Worm (Caenorhabditis elegans): ENCODE results near the gene ZC250.4.

The ZC250.4 gene

DNA sequence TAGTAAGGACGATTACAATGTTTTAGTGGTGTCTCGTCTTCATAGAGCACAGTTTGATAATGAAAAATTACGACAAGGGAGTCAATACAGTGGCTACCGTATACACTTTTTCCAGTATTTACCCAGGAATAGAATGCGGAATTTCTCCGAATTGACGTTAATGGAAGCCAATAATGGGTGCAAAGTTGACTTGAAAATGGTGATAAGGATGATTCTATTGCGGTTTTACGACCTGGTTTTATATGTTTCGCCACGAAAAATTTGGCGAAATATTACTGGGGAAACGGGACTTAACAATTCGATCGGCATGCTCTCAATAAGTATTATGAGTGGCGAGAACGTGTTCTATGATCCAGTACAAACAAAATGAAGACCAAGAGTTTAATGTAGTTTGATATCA is 7.0 kb upstream of the ZC250.4 start:
- TF ChIP-seq ama-1 (optimal IDR thresholded peaks at IDR 0.05) (no peak), tbx-2 (tag; optimal IDR thresholded peaks at IDR 0.05) (no peak), pqm-1 (tag; optimal IDR thresholded peaks at IDR 0.05) (peak; percentile 22), elt-2 (tag; optimal IDR thresholded peaks at IDR 0.05) (peak; percentile 56), lin-14 (GFP tag; optimal IDR thresholded peaks at IDR 0.05) (no peak), unc-130 (tag; optimal IDR thresholded peaks at IDR 0.05) (no peak), tlp-1 (tag; optimal IDR thresholded peaks at IDR 0.05) (no peak), fkh-8 (tag; optimal IDR thresholded peaks at IDR 0.05) (no peak), lsy-2 (tag; optimal IDR thresholded peaks at IDR 0.05) (no peak), nhr-19 (GFP tag; conservative IDR thresholded peaks at IDR 0.05) (no peak), xbp-1 (tag; optimal IDR thresholded peaks at IDR 0.05) (no peak)

DNA sequence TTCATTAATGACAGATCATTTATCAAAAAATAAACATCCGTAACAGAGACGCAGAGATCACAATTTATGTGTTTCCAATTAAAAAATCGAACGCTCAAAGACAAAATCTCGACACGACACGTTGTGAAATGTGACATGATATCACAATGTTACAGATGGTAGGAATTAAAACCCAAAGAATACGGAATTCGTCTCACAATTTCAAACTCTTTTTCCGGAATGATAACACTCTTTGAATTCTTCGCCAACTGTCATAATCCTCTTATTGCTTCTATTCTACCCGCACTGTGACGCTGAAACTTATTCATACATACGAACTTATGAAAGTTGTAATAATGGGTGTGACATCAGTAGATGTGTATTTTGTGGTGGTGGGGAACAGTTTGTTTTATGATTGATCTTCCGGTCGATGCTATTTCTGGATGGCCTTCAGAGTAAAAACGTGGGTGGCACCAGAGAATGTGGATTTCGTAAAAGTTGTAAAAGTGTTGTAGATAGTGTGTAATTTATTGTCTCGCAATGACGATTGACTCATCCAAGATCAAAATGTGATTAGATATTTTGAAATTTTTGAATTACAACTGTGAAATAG is 3.6 kb upstream of the ZC250.4 start:
- peak; percentile 64 for TF ChIP-seq elt-2 (tag; optimal IDR thresholded peaks at IDR 0.05)
- no peak for TF ChIP-seq skn-1 (tag; optimal IDR thresholded peaks at IDR 0.05)
- TF ChIP-seq nhr-20 (tag; optimal IDR thresholded peaks at IDR 0.05), result no peak
- no peak for TF ChIP-seq nhr-76 (tag; optimal IDR thresholded peaks at IDR 0.05)
- TF ChIP-seq lin-35 (GFP tag; optimal IDR thresholded peaks at IDR 0.05), result peak in 1 of 2 experiments; percentile 3
- TF ChIP-seq lir-3 (tag; optimal IDR thresholded peaks at IDR 0.05; ENCODE audit: poor library complexity), result no peak
- no peak for TF ChIP-seq C04F5.9 (tag; optimal IDR thresholded peaks at IDR 0.05)
- no peak for TF ChIP-seq egl-13 (tag; optimal IDR thresholded peaks at IDR 0.05)

DNA sequence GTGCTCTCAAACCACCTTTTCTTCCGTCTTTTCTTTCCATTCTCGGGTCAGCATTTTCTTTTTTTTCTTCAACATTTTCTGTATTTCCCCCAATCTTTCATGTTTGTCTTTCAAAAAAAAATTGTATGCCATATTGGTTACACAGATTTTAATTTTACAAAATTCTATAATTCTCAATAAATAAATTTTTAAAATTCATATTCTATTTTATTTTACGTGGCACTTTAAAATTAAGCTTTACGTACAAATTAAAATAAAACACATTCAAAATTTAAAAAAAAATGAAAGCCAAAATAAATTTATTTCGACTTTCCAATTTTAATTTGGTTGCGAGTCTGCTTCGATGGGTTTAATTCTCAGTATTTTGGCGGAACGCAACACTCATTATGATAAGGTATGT is 7.5 kb downstream of the ZC250.4 start, which contains the start of gene ZC250.5:
ZC250.5 (plus strand) TSS at position 301 of the 400 bp plus-strand sequence.
- no peak for TF ChIP-seq snu-23 (GFP tag; optimal IDR thresholded peaks at IDR 0.05)
- no peak for TF ChIP-seq ama-1 (optimal IDR thresholded peaks at IDR 0.05)
- TF ChIP-seq nhr-90 (tag; optimal IDR thresholded peaks at IDR 0.05; ENCODE audit: poor library complexity), result no peak
- TF ChIP-seq pax-3 (tag; optimal IDR thresholded peaks at IDR 0.05), result no peak
- TF ChIP-seq nhr-84 (tag; optimal IDR thresholded peaks at IDR 0.05), result no peak
- TF ChIP-seq hlh-17 (GFP tag; optimal IDR thresholded peaks at IDR 0.05; ENCODE audit: borderline replicate concordance), result no peak
- TF ChIP-seq tbx-2 (tag; optimal IDR thresholded peaks at IDR 0.05), result no peak
- no peak for TF ChIP-seq C16A3.4 (tag; optimal IDR thresholded peaks at IDR 0.05)
- TF ChIP-seq nhr-28 (tag; optimal IDR thresholded peaks at IDR 0.05), result no peak

DNA sequence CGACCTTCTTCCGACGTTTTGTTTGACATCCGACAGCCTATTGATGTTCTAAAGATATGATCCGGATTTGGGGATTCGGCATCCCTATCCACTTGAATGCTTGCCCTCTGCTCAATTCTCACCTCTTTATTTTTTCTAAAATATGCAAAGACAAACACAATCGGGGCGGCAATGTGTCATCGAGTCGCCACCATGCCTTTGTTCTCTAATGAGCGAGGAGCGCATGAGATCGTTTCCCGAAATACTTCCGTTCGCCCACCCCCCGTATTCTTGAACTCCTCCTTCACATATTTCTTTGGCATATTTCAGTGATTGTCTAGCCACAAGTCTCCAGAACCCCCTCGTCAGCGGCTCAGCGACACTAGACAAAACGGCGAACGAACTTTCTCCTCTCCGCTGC is 13.6 kb downstream of the ZC250.4 start, which contains the start of gene cyn-17:
cyn-17 (plus strand) TSS at position 301 of the 400 bp plus-strand sequence.
- TF ChIP-seq F16B12.6 (tag; optimal IDR thresholded peaks at IDR 0.05) (no peak), efl-1 (optimal IDR thresholded peaks at IDR 0.05) (no peak), efl-1 (GFP tag; optimal IDR thresholded peaks at IDR 0.05 in 1 of 2) (peak in 1 of 2 experiments; percentile 89)

DNA sequence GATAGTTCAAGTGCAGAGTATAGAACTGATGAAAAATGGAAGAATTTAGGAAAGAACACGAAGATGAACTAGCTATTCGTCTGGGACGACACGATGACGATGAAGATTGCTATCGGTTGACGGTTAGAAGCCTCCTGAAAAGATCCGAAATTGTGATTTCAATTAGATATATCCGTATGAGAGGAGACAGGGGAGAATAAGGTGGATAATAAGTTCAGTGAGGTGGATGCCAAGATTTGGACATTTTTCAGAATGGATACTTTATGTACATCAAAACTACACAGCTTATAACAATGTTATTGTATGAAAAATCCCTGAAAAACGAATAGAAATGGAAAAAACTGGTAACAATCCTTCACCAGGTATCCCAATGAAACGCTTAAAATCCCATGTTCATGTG is 14.8 kb downstream of the ZC250.4 start, which contains the start of gene nstp-3:
nstp-3 (minus strand) TSS at position 101 of the 400 bp plus-strand sequence.
- TF ChIP-seq nhr-19 (GFP tag; conservative IDR thresholded peaks at IDR 0.05) (no peak), sox-4 (tag; optimal IDR thresholded peaks at IDR 0.05) (no peak), C04F5.9 (tag; optimal IDR thresholded peaks at IDR 0.05) (no peak), unc-130 (tag; optimal IDR thresholded peaks at IDR 0.05) (no peak), fkh-10 (GFP tag; optimal IDR thresholded peaks at IDR 0.05) (no peak), egl-27 (tag; optimal IDR thresholded peaks at IDR 0.05) (no peak), lin-35 (GFP tag; optimal IDR thresholded peaks at IDR 0.05) (no peak), mef-2 (tag; optimal IDR thresholded peaks at IDR 0.05) (no peak), ets-5 (GFP tag; IDR thresholded peaks at IDR 0.05) (no peak), nhr-28 (tag; optimal IDR thresholded peaks at IDR 0.05) (no peak), vab-15 (tag; optimal IDR thresholded peaks at IDR 0.05) (no peak), nhr-20 (tag; optimal IDR thresholded peaks at IDR 0.05) (no peak), ceh-63 (GFP tag; optimal IDR thresholded peaks at IDR 0.05) (no peak)
